Fruit fly (Drosophila melanogaster) whole organism, embryonic: ENCODE data around the gene Strip.

Source experiments
- Antp ChIP-seq: fragments of 200-800 bp; sonication (Bioruptor generic); optimal IDR thresholded peaks from 3 replicates; lab custom pipeline; 2016; ENCODE audit warnings: missing biosample characterization, missing genetic modification characterization
- Bteb2 ChIP-seq: fragments of 200-800 bp; sonication (Bioruptor generic); optimal IDR thresholded peaks from 2 replicates; lab custom pipeline; 2016; ENCODE audit warnings: missing biosample characterization, missing genetic modification characterization
- CG10147 ChIP-seq: fragments of 200-800 bp; sonication (Bioruptor generic); optimal IDR thresholded peaks from 2 replicates; lab custom pipeline; 2019; ENCODE audit warnings: missing biosample characterization, mild to moderate bottlenecking, missing genetic modification characterization, moderate library complexity
- CG10274 ChIP-seq: fragments of 200-800 bp; sonication (Bioruptor generic); optimal IDR thresholded peaks from 3 replicates; lab custom pipeline; 2017; ENCODE audit warnings: missing biosample characterization, mild to moderate bottlenecking, missing genetic modification characterization
- CG10366 ChIP-seq: fragments of 200-800 bp; sonication (Bioruptor generic); IDR thresholded peaks from 2 replicates; pipeline ENCODE4 v1.3.6; 2022; ENCODE audit warnings: missing biosample characterization, missing genetic modification characterization
- CG10431 ChIP-seq: fragments of 200-800 bp; sonication (Bioruptor generic); optimal IDR thresholded peaks from 3 replicates; lab custom pipeline; 2018; ENCODE audit warnings: missing biosample characterization, mild to moderate bottlenecking, missing genetic modification characterization
- CG10462 ChIP-seq: fragments of 200-800 bp; sonication (Bioruptor generic); optimal IDR thresholded peaks from 2 replicates; lab custom pipeline; 2016; ENCODE audit warnings: missing biosample characterization, missing genetic modification characterization
- CG13894 ChIP-seq: fragments of 200-800 bp; sonication (Bioruptor generic); optimal IDR thresholded peaks from 3 replicates; lab custom pipeline; 2018; ENCODE audit warnings: missing biosample characterization, mild to moderate bottlenecking, missing genetic modification characterization, moderate library complexity
- CG17328 ChIP-seq: fragments of 200-800 bp; sonication (Bioruptor generic); IDR thresholded peaks from 2 replicates; pipeline ENCODE4 v1.3.6; 2022; ENCODE audit warnings: missing biosample characterization, missing genetic modification characterization
- CG17385 ChIP-seq: fragments of 200-800 bp; sonication (Bioruptor generic); optimal IDR thresholded peaks from 3 replicates; lab custom pipeline; 2018; ENCODE audit warnings: missing biosample characterization, mild to moderate bottlenecking, missing genetic modification characterization
- CG17912 ChIP-seq: fragments of 200-800 bp; sonication (Bioruptor generic); optimal IDR thresholded peaks from 2 replicates; lab custom pipeline; 2018; ENCODE audit warnings: missing biosample characterization, mild to moderate bottlenecking, missing genetic modification characterization
- CG18764 ChIP-seq: fragments of 200-800 bp; sonication (Bioruptor generic); optimal IDR thresholded peaks from 3 replicates; lab custom pipeline; 2016; ENCODE audit warnings: missing biosample characterization, missing genetic modification characterization
- CG2116 ChIP-seq: fragments of 200-800 bp; sonication (Bioruptor generic); optimal IDR thresholded peaks from 3 replicates; lab custom pipeline; 2018; ENCODE audit warnings: missing biosample characterization, mild to moderate bottlenecking, missing genetic modification characterization
- CG2875 ChIP-seq: fragments of 200-800 bp; sonication (Bioruptor generic); optimal IDR thresholded peaks from 2 replicates; lab custom pipeline; 2017; ENCODE audit warnings: missing biosample characterization, mild to moderate bottlenecking, missing genetic modification characterization, missing genetic modification reagents
- CG31388 ChIP-seq: fragments of 200-800 bp; sonication (Bioruptor generic); optimal IDR thresholded peaks from 2 replicates; lab custom pipeline; 2016; ENCODE audit warnings: missing biosample characterization, missing genetic modification characterization
- CG3995 ChIP-seq: fragments of 200-800 bp; sonication (Bioruptor generic); optimal IDR thresholded peaks from 3 replicates; lab custom pipeline; 2016; ENCODE audit warnings: missing biosample characterization, missing genetic modification characterization
- CG4854 ChIP-seq: fragments of 200-800 bp; sonication (Bioruptor generic); optimal IDR thresholded peaks from 2 replicates; lab custom pipeline; 2016; ENCODE audit warnings: missing biosample characterization, missing genetic modification characterization, inconsistent platforms
- CG6683 ChIP-seq: fragments of 200-800 bp; sonication (Bioruptor generic); optimal IDR thresholded peaks from 2 replicates; lab custom pipeline; 2017; ENCODE audit warnings: missing biosample characterization, mild to moderate bottlenecking, missing genetic modification characterization, missing genetic modification reagents
- CG7839 ChIP-seq: fragments of 200-800 bp; sonication (Bioruptor generic); optimal IDR thresholded peaks from 3 replicates; lab custom pipeline; 2018; ENCODE audit warnings: missing biosample characterization, mild to moderate bottlenecking, missing genetic modification characterization, moderate library complexity
- CG9727 ChIP-seq: fragments of 200-800 bp; sonication (Bioruptor generic); optimal IDR thresholded peaks from 3 replicates; lab custom pipeline; 2017; ENCODE audit warnings: missing biosample characterization, mild to moderate bottlenecking, missing genetic modification characterization
- CG9876 ChIP-seq: fragments of 200-800 bp; sonication (Bioruptor generic); optimal IDR thresholded peaks from 2 replicates; lab custom pipeline; 2016; ENCODE audit warnings: missing biosample characterization, missing genetic modification characterization
- Dek ChIP-seq: fragments of 200-800 bp; sonication (Bioruptor generic); optimal IDR thresholded peaks from 3 replicates; lab custom pipeline; 2019; ENCODE audit warnings: missing biosample characterization, mild to moderate bottlenecking, missing genetic modification characterization, moderate library complexity
- E2f2 ChIP-seq: fragments of 200-800 bp; sonication (Bioruptor generic); IDR thresholded peaks from 2 replicates; pipeline ENCODE4 v1.3.6; 2022; ENCODE audit warnings: missing biosample characterization, missing genetic modification characterization
- Elba2 ChIP-seq: fragments of 200-800 bp; sonication (Bioruptor generic); optimal IDR thresholded peaks from 3 replicates; lab custom pipeline; 2016; ENCODE audit warnings: missing biosample characterization, missing genetic modification characterization
- GATAe ChIP-seq: fragments of 200-800 bp; sonication (Bioruptor generic); conservative IDR thresholded peaks from 2 replicates; pipeline ENCODE4 v1.3.6; 2022; ENCODE audit warnings: missing biosample characterization, missing genetic modification characterization
- HLH54F ChIP-seq: fragments of 200-800 bp; sonication (Bioruptor generic); optimal IDR thresholded peaks from 3 replicates; lab custom pipeline; 2016; ENCODE audit warnings: missing biosample characterization, missing genetic modification characterization
- Mes4 ChIP-seq: fragments of 200-800 bp; sonication (Bioruptor generic); optimal IDR thresholded peaks from 2 replicates; lab custom pipeline; 2016; ENCODE audit warnings: missing biosample characterization, missing genetic modification characterization
- Neu2 ChIP-seq: fragments of 200-800 bp; sonication (Bioruptor generic); optimal IDR thresholded peaks from 3 replicates; lab custom pipeline; 2016; ENCODE audit warnings: missing biosample characterization, missing genetic modification characterization, borderline replicate concordance
- PHDP ChIP-seq: fragments of 200-800 bp; sonication (Bioruptor generic); optimal IDR thresholded peaks from 3 replicates; lab custom pipeline; 2018; ENCODE audit warnings: missing biosample characterization, mild to moderate bottlenecking, missing genetic modification characterization, moderate library complexity
- Pdp1 ChIP-seq, 2 experiments: fragments of 200-800 bp; sonication (Bioruptor generic); optimal IDR thresholded peaks; 3 replicates each; lab custom pipeline; 2016; ENCODE audit warnings: missing biosample characterization in 2 of 2, missing genetic modification characterization in 2 of 2, mild to moderate bottlenecking in 1 of 2, moderate library complexity in 1 of 2
- ac ChIP-seq: fragments of 200-800 bp; sonication (Bioruptor generic); optimal IDR thresholded peaks from 3 replicates; lab custom pipeline; 2017; ENCODE audit warnings: missing biosample characterization, mild to moderate bottlenecking, missing genetic modification characterization
- cg ChIP-seq: fragments of 200-800 bp; sonication (Bioruptor generic); optimal IDR thresholded peaks from 3 replicates; lab custom pipeline; 2019; ENCODE audit warnings: missing biosample characterization, mild to moderate bottlenecking, missing genetic modification characterization, moderate library complexity
- crc ChIP-seq: fragments of 200-800 bp; sonication (Bioruptor generic); optimal IDR thresholded peaks from 2 replicates; lab custom pipeline; 2016; ENCODE audit warnings: missing biosample characterization, missing genetic modification characterization
- dysf ChIP-seq: fragments of 200-800 bp; sonication (Bioruptor generic); IDR thresholded peaks from 3 replicates; pipeline ENCODE4 v1.3.6; 2022; ENCODE audit warnings: missing biosample characterization, missing genetic modification characterization
- en ChIP-seq: fragments of 200-800 bp; sonication (Bioruptor generic); optimal IDR thresholded peaks from 2 replicates; lab custom pipeline; 2016; ENCODE audit warnings: missing biosample characterization, missing genetic modification characterization
- gt ChIP-seq: fragments of 200-800 bp; sonication (Bioruptor generic); IDR thresholded peaks from 2 replicates; pipeline ENCODE4 v1.3.6; 2022; ENCODE audit warnings: missing biosample characterization, missing genetic modification characterization
- kah ChIP-seq: fragments of 200-800 bp; sonication (Bioruptor generic); optimal IDR thresholded peaks from 2 replicates; lab custom pipeline; 2018; ENCODE audit warnings: missing biosample characterization, mild to moderate bottlenecking, missing genetic modification characterization
- kay ChIP-seq: fragments of 200-800 bp; sonication (Bioruptor generic); optimal IDR thresholded peaks from 2 replicates; lab custom pipeline; 2016; ENCODE audit warnings: missing biosample characterization, missing genetic modification characterization
- lab ChIP-seq: fragments of 200-800 bp; sonication (Bioruptor generic); optimal IDR thresholded peaks from 3 replicates; lab custom pipeline; 2017; ENCODE audit warnings: missing biosample characterization, missing genetic modification characterization, mild to moderate bottlenecking, moderate library complexity, missing genetic modification reagents
- lola ChIP-seq, 3 experiments: fragments of >200 bp in 2 of 3; fragments of 200-800 bp in 1 of 3; sonication (Bioruptor generic) in 1 of 3; optimal IDR thresholded peaks; 2 replicates each; lab custom pipeline; 2017 to 2019; ENCODE audit warnings: missing biosample characterization in 3 of 3, missing genetic modification characterization in 3 of 3, mild to moderate bottlenecking in 1 of 3, moderate library complexity in 1 of 3
- mirr ChIP-seq: fragments of 200-800 bp; sonication (Bioruptor generic); optimal IDR thresholded peaks from 3 replicates; lab custom pipeline; 2018; ENCODE audit warnings: missing biosample characterization, mild to moderate bottlenecking, missing genetic modification characterization
- mld ChIP-seq: fragments of 200-800 bp; sonication (Bioruptor generic); IDR thresholded peaks from 3 replicates; pipeline ENCODE4 v1.3.6; 2022; ENCODE audit warnings: missing biosample characterization, missing genetic modification characterization; ENCODE audit not compliant: partially characterized antibody
- nerfin-1 ChIP-seq: fragments of 200-800 bp; sonication (Bioruptor generic); optimal IDR thresholded peaks from 3 replicates; lab custom pipeline; 2019; ENCODE audit warnings: missing biosample characterization, mild to moderate bottlenecking, missing genetic modification characterization, moderate library complexity
- pros ChIP-seq: fragments of 200-800 bp; sonication (Bioruptor generic); optimal IDR thresholded peaks from 3 replicates; lab custom pipeline; 2019; ENCODE audit warnings: missing biosample characterization, mild to moderate bottlenecking, missing genetic modification characterization, moderate library complexity
- sens ChIP-seq: fragments of 200-800 bp; sonication (Bioruptor generic); peaks from one replicate; lab custom pipeline; 2016; ENCODE audit warnings: missing biosample characterization, missing genetic modification characterization
- stc ChIP-seq: fragments of 200-800 bp; sonication (Bioruptor generic); IDR thresholded peaks from 2 replicates; pipeline ENCODE4 v1.3.6; 2022; ENCODE audit warnings: missing biosample characterization, missing genetic modification characterization
- tup ChIP-seq: fragments of 200-800 bp; sonication (Bioruptor generic); optimal IDR thresholded peaks from 2 replicates; lab custom pipeline; 2016; ENCODE audit warnings: missing biosample characterization, mild to moderate bottlenecking, missing genetic modification characterization, moderate library complexity
- wdn ChIP-seq: fragments of 200-800 bp; sonication (Bioruptor generic); IDR thresholded peaks from 2 replicates; pipeline ENCODE4 v1.3.6; 2022; ENCODE audit warnings: missing biosample characterization, missing genetic modification characterization

Strip gene

DNA sequence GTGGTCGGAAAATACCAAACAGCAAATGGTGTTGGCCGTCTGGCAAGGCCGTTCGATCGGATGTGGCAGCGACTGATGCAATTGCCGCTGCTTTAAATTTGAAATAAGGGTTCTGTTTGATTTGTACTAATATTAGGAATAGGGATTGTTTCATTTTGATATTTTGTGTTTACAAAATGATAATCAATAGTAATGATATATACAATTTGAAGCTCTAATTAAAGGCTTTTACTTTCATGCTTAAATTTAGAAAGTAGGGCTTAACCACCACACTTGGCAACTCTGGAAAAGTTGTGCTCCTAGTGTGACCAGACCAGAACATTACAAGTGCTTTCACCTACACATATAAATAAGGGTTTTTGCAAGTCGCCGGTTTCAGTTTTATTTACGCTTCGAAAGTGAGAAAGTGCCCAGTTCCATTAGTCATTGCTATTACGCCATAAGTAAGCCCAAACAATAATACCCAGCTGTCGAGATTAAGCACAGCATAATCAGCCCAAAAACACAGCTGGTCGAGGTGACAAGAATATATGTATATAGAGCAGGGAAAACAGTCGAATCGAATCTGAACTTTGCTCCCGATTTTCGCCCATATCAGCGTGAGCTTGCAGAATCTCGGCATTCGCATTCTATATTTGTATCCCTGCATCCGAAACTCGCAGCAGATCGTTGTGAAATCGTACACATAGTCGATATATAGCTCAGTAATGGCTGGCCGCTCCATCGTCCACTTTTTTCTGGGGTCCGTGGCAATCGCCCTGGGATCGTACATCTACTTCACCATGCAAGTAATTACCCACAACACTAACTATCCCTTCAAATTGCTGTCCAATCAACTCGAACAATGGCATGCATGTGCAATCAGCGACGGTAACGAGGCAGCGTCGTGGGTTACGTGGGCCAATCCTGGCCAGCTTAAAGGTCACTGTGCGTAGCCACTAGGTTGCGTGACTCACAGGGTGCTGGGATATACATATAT, 2.5 kb downstream of the Strip start, which contains the start of gene Gtpx (continued):
- TF ChIP-seq CG4854 (GFP tag; lab: Kevin White, UChicago) (no peak), tup (GFP tag; lab: Kevin White, UChicago) (no peak), stc (GFP tag; lab: Robert Waterston, UW) (no peak), Bteb2 (GFP tag; lab: Kevin White, UChicago) (peak; percentile 48), lab (GFP tag; lab: Kevin White, UChicago) (no peak), CG6683 (no peak), crc (peak; percentile 66), CG3995 (peak; percentile 21), pros (no peak), Neu2 (GFP tag; lab: Kevin White, UChicago) (no peak), CG31388 (GFP tag; lab: Kevin White, UChicago) (no peak), Antp (GFP tag; lab: Kevin White, UChicago) (peak; percentile 27), CG10274 (GFP tag; lab: Kevin White, UChicago) (no peak), Dek (peak; percentile 37), cg (peak; percentile 71), CG9876 (GFP tag; lab: Kevin White, UChicago) (no peak), CG10147 (no peak), CG10366 (GFP tag; lab: Robert Waterston, UW) (no peak; the same call in 1 of the 2 replicates), sens (GFP tag; lab: Kevin White, UChicago) (peak; percentile 91), nerfin-1 (peak; percentile 9), CG10462 (GFP tag; lab: Kevin White, UChicago) (no peak), kay (GFP tag; lab: Kevin White, UChicago) (peak; percentile 20), CG13894 (tag; lab: Kevin White, UChicago) (no peak), CG17385 (GFP tag; lab: Kevin White, UChicago) (peak; percentile 49), Mes4 (peak; percentile 20), lola (GFP tag; optimal IDR thresholded peaks at IDR 0.05; lab: Kevin White, UChicago) (peak in 1 of 3 experiments; percentile 45), gt (GFP tag; lab: Robert Waterston, UW) (no peak), CG2116 (GFP tag; lab: Kevin White, UChicago) (peak; percentile 48), ac (GFP tag; lab: Kevin White, UChicago) (no peak), HLH54F (GFP tag; lab: Kevin White, UChicago) (peak; percentile 43), en (GFP tag; lab: Kevin White, UChicago) (no peak), mirr (GFP tag; lab: Kevin White, UChicago) (no peak), dysf (GFP tag; lab: Robert Waterston, UW) (peak; percentile 28; the same call in 1 of the 3 replicates), Elba2 (GFP tag; lab: Kevin White, UChicago) (peak; percentile 23), CG2875 (no peak), CG7839 (tag; lab: Kevin White, UChicago) (no peak), CG9727 (peak; percentile 26), E2f2 (peak; percentile 86), CG10431 (no peak), wdn (GFP tag; lab: Robert Waterston, UW) (0 out of 2 replicates have a peak, but pooled peaks have one; percentile 24), mld (GFP tag; lab: Robert Waterston, UW) (no peak), Pdp1 (GFP tag; optimal IDR thresholded peaks at IDR 0.05; lab: Kevin White, UChicago) (peak; percentile 55 to 81), kah (GFP tag; lab: Kevin White, UChicago) (no peak), CG18764 (GFP tag; lab: Kevin White, UChicago) (no peak), CG17912 (GFP tag; lab: Kevin White, UChicago) (no peak), GATAe (no peak), CG17328 (GFP tag; lab: Robert Waterston, UW) (0 out of 2 replicates have a peak, but pooled peaks have one; percentile 41), PHDP (peak; percentile 41)
